Fruit fly (Drosophila melanogaster): ENCODE measurements around the gene CG31274.

CG31274 gene

DNA sequence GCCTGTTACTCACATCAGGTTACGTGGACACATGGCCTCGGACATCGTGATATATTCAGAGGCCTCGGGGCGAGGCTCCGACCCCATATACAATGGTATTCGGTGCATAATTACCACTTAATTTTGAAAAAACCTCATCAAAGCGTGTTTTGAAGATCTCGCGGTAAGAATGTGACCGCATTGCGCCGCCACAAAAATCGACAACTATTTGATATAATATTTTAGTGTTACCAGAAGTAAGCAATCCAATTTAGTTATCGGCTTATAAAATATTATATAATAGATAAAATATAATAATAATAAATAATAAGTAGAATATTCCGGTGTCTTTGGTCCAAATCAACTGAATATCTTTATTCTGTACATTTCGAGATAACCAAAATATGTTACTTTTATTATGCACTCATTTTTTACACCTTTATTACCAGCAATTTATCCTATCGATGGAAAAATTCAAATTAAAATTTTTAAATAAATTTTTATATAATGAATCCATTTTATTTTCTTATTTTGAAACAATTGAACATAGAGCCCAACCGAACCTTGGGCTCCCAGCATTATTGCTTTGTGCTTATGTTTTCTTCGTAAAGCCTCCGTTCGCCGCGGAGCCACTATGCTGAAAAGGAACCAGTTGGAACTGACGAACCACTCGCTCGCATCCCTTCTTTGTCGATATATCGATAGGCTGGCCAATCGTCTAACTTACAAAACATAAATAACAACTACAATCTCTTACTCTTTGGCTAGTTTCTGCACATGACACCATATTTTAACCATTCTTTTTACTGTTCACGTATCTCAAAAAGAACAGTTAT lies 47.4 kb downstream of the CG31274 start, which contains the start of the genes CG18213 and Trm7-32 (continued):
- no peak for TF ChIP-seq Dek (tag; optimal IDR thresholded peaks at IDR 0.05)
- TF ChIP-seq zf30C (GFP tag; optimal IDR thresholded peaks at IDR 0.05) = no peak
- no peak for TF ChIP-seq bigmax (GFP tag; optimal IDR thresholded peaks at IDR 0.05)
- no peak for TF ChIP-seq CG31224 (GFP tag; IDR thresholded peaks at IDR 0.05)
- TF ChIP-seq CG12071 (GFP tag; optimal IDR thresholded peaks at IDR 0.05) = no peak
- TF ChIP-seq CG34376 (GFP tag; optimal IDR thresholded peaks at IDR 0.05) = no peak
- no peak for TF ChIP-seq CG2875 (GFP tag; optimal IDR thresholded peaks at IDR 0.05)
- TF ChIP-seq p53 (GFP tag; optimal IDR thresholded peaks at IDR 0.05) = no peak
- TF ChIP-seq CG5953 (GFP tag; IDR thresholded peaks at IDR 0.05) = no peak
- TF ChIP-seq CG9797 (GFP tag; optimal IDR thresholded peaks at IDR 0.05) = peak; percentile 47
- TF ChIP-seq D (optimal IDR thresholded peaks at IDR 0.05) = no peak
- no peak for TF ChIP-seq D (GFP tag; optimal IDR thresholded peaks at IDR 0.05)
- TF ChIP-seq dpn (GFP tag; optimal IDR thresholded peaks at IDR 0.05) = peak in 1 of 2 experiments; percentile 34
- TF ChIP-seq D19B (GFP tag; optimal IDR thresholded peaks at IDR 0.05) = no peak
- TF ChIP-seq Six4 (GFP tag; optimal IDR thresholded peaks at IDR 0.05) = no peak
- no peak for TF ChIP-seq nau (GFP tag; optimal IDR thresholded peaks at IDR 0.05)
- no peak for TF ChIP-seq btn (GFP tag; optimal IDR thresholded peaks at IDR 0.05)
- TF ChIP-seq CG3995 (GFP tag; optimal IDR thresholded peaks at IDR 0.05) = peak; percentile 12
- TF ChIP-seq Adf1 (GFP tag; IDR thresholded peaks at IDR 0.05) = no peak
- no peak for TF ChIP-seq Trl (optimal IDR thresholded peaks at IDR 0.05)
- TF ChIP-seq Trl (GFP tag; optimal IDR thresholded peaks at IDR 0.05) = no peak
- TF ChIP-seq CG10565 (GFP tag; optimal IDR thresholded peaks at IDR 0.05) = no peak
- no peak for TF ChIP-seq run (tag; optimal IDR thresholded peaks at IDR 0.05)
- no peak for TF ChIP-seq fd102C (GFP tag; optimal IDR thresholded peaks at IDR 0.05)
- TF ChIP-seq Hey (tag; optimal IDR thresholded peaks at IDR 0.05) = no peak
- peak; percentile 83 for TF ChIP-seq Dll (GFP tag; IDR thresholded peaks at IDR 0.05; ENCODE audit: partially characterized antibody)
- peak; percentile 47 for TF ChIP-seq CoRest (tag; optimal IDR thresholded peaks at IDR 0.05)
- TF ChIP-seq klu (GFP tag; IDR thresholded peaks at IDR 0.05) = no peak
- TF ChIP-seq CG14667 (GFP tag; IDR thresholded peaks at IDR 0.05) = no peak
- TF ChIP-seq ato (GFP tag; IDR thresholded peaks at IDR 0.05; ENCODE audit: partially characterized antibody) = peak; percentile 70
- TF ChIP-seq CG10321 (GFP tag; IDR thresholded peaks at IDR 0.05) = no peak
- no peak for TF ChIP-seq Lpt (GFP tag; optimal IDR thresholded peaks at IDR 0.05)
- peak; percentile 80 for TF ChIP-seq tna (GFP tag; IDR thresholded peaks at IDR 0.05; ENCODE audit: partially characterized antibody)
- TF ChIP-seq CG13287 (GFP tag; IDR thresholded peaks at IDR 0.05; ENCODE audit: partially characterized antibody) = peak; percentile 86
- no peak for TF ChIP-seq ewg (GFP tag; optimal IDR thresholded peaks at IDR 0.05)
- TF ChIP-seq ci (GFP tag; IDR thresholded peaks at IDR 0.05) = no peak
- TF ChIP-seq CG18599 (GFP tag; optimal IDR thresholded peaks at IDR 0.05) = no peak
- no peak for TF ChIP-seq CG4820 (GFP tag; optimal IDR thresholded peaks at IDR 0.05)
- TF ChIP-seq BEAF-32 (GFP tag; optimal IDR thresholded peaks at IDR 0.05) = peak; percentile 78
- no peak for TF ChIP-seq wdn (GFP tag; IDR thresholded peaks at IDR 0.05)
- TF ChIP-seq Hr39 (optimal IDR thresholded peaks at IDR 0.05) = no peak
- no peak for TF ChIP-seq Vsx1 (GFP tag; optimal IDR thresholded peaks at IDR 0.05)
- no peak for TF ChIP-seq trh (GFP tag; optimal IDR thresholded peaks at IDR 0.05)
- no peak for TF ChIP-seq CG11696 (GFP tag; IDR thresholded peaks at IDR 0.05)
- no peak for TF ChIP-seq Poxn (GFP tag; IDR thresholded peaks at IDR 0.05)
- no peak for TF ChIP-seq Oli (tag; optimal IDR thresholded peaks at IDR 0.05)
- no peak for TF ChIP-seq gcm2 (GFP tag; optimal IDR thresholded peaks at IDR 0.05)
- no peak for TF ChIP-seq ERR (GFP tag; optimal IDR thresholded peaks at IDR 0.05)
- TF ChIP-seq Fer1 (GFP tag; optimal IDR thresholded peaks at IDR 0.05) = no peak
- no peak for TF ChIP-seq CG14965 (GFP tag; optimal IDR thresholded peaks at IDR 0.05; ENCODE audit: borderline replicate concordance)
- TF ChIP-seq CG2199 (GFP tag; IDR thresholded peaks at IDR 0.05) = no peak
